Worm (Caenorhabditis elegans) whole organism, mixed stage, embryonic: ENCODE measurements around the gene T28A11.4.

Experiments used
- M03D4.4 ChIP-seq: sonication (generic microtip); optimal IDR thresholded peaks from 2 replicates; lab custom pipeline; 2017; ENCODE audit warnings: mild to moderate bottlenecking, missing genetic modification characterization, missing compliant biosample characterization
- blmp-1 ChIP-seq: fragments of 150-350 bp; optimal IDR thresholded peaks from 2 replicates; lab custom pipeline; 2014; ENCODE audit warnings: missing biosample characterization, missing genetic modification characterization
- ceh-43 ChIP-seq: fragments of 200-800 bp; sonication (Bioruptor generic); optimal IDR thresholded peaks from 2 replicates; lab custom pipeline; 2018; ENCODE audit warnings: mild to moderate bottlenecking, missing genetic modification characterization, moderate library complexity, missing compliant biosample characterization
- ceh-83 ChIP-seq: fragments of 200-800 bp; sonication (Bioruptor generic); optimal IDR thresholded peaks from 2 replicates; lab custom pipeline; 2018; ENCODE audit warnings: mild to moderate bottlenecking, missing genetic modification characterization, missing compliant biosample characterization
- ces-1 ChIP-seq: fragments of 150-350 bp; optimal IDR thresholded peaks from 2 replicates; lab custom pipeline; 2014; ENCODE audit warnings: missing biosample characterization, missing genetic modification reagents, missing genetic modification characterization
- cnd-1 ChIP-seq: fragments of 200-800 bp; sonication (Bioruptor generic); optimal IDR thresholded peaks from 2 replicates; lab custom pipeline; 2018; ENCODE audit warnings: mild to moderate bottlenecking, missing genetic modification characterization, missing compliant biosample characterization
- drap-1 ChIP-seq: fragments of 200-800 bp; sonication (Bioruptor generic); optimal IDR thresholded peaks from 3 replicates; lab custom pipeline; 2018; ENCODE audit warnings: mild to moderate bottlenecking, missing genetic modification characterization, missing compliant biosample characterization
- elt-3 ChIP-seq: fragments of 150-350 bp; optimal IDR thresholded peaks from 2 replicates; lab custom pipeline; 2014; ENCODE audit warnings: missing biosample characterization, missing genetic modification characterization
- flh-1 ChIP-seq: fragments of 200-800 bp; sonication (Bioruptor generic); optimal IDR thresholded peaks from 2 replicates; lab custom pipeline; 2018; ENCODE audit warnings: mild to moderate bottlenecking, missing genetic modification characterization, moderate library complexity, missing compliant biosample characterization
- ham-2 ChIP-seq: fragments of 200-800 bp; sonication (Bioruptor generic); optimal IDR thresholded peaks from 2 replicates; lab custom pipeline; 2018; ENCODE audit warnings: mild to moderate bottlenecking, missing genetic modification characterization, missing compliant biosample characterization
- lin-13 ChIP-seq: fragments of 150-350 bp; optimal IDR thresholded peaks from 2 replicates; lab custom pipeline; 2014; ENCODE audit warnings: missing biosample characterization, missing genetic modification characterization
- lin-32 ChIP-seq: fragments of 200-800 bp; sonication (Bioruptor generic); optimal IDR thresholded peaks from 2 replicates; lab custom pipeline; 2018; ENCODE audit warnings: mild to moderate bottlenecking, missing genetic modification characterization, missing compliant biosample characterization
- lsy-2 ChIP-seq: fragments of 150-350 bp; optimal IDR thresholded peaks from 2 replicates; lab custom pipeline; 2014; ENCODE audit warnings: missing biosample characterization, missing genetic modification characterization
- mab-5 ChIP-seq: fragments of 150-350 bp; optimal IDR thresholded peaks from 2 replicates; lab custom pipeline; 2014; ENCODE audit warnings: missing biosample characterization, missing genetic modification characterization
- mep-1 ChIP-seq: fragments of 150-350 bp; optimal IDR thresholded peaks from 2 replicates; lab custom pipeline; 2017; ENCODE audit warnings: missing biosample characterization, missing genetic modification reagents, missing genetic modification characterization, inconsistent platforms
- mls-2 ChIP-seq: sonication (generic microtip); optimal IDR thresholded peaks from 2 replicates; lab custom pipeline; 2016; ENCODE audit warnings: mild to moderate bottlenecking, missing genetic modification characterization, moderate library complexity, missing compliant biosample characterization
- nhr-12 ChIP-seq: fragments of 150-350 bp; optimal IDR thresholded peaks from 2 replicates; lab custom pipeline; 2014; ENCODE audit warnings: missing biosample characterization, missing genetic modification characterization
- nhr-2 ChIP-seq: fragments of 150-350 bp; optimal IDR thresholded peaks from 2 replicates; lab custom pipeline; 2014; ENCODE audit warnings: missing biosample characterization, missing genetic modification characterization
- nhr-237 ChIP-seq: fragments of 150-350 bp; optimal IDR thresholded peaks from 2 replicates; lab custom pipeline; 2014; ENCODE audit warnings: missing biosample characterization, missing genetic modification characterization
- nhr-28 ChIP-seq: fragments of 150-350 bp; optimal IDR thresholded peaks from 2 replicates; lab custom pipeline; 2014; ENCODE audit warnings: missing biosample characterization, missing genetic modification characterization
- nhr-76 ChIP-seq: sonication (generic microtip); optimal IDR thresholded peaks from 2 replicates; lab custom pipeline; 2017; ENCODE audit warnings: missing biosample characterization, missing genetic modification characterization
- pha-4 ChIP-seq: fragments of 150-350 bp; optimal IDR thresholded peaks from 2 replicates; lab custom pipeline; 2018; ENCODE audit warnings: missing biosample characterization, missing genetic modification reagents, missing genetic modification characterization
- sem-2 ChIP-seq: fragments of 200-800 bp; sonication (Bioruptor generic); optimal IDR thresholded peaks from 2 replicates; lab custom pipeline; 2018; ENCODE audit warnings: mild to moderate bottlenecking, missing genetic modification characterization, missing compliant biosample characterization
- snpc-4 ChIP-seq: fragments of 150-350 bp; optimal IDR thresholded peaks from 2 replicates; lab custom pipeline; 2014; ENCODE audit warnings: missing biosample characterization, missing genetic modification characterization
- sptf-1 ChIP-seq: sonication (generic microtip); optimal IDR thresholded peaks from 2 replicates; lab custom pipeline; 2017; ENCODE audit warnings: mild to moderate bottlenecking, missing genetic modification characterization, moderate library complexity, missing compliant biosample characterization
- tbx-8 ChIP-seq: fragments of 200-800 bp; sonication (Bioruptor generic); optimal IDR thresholded peaks from 2 replicates; lab custom pipeline; 2018; ENCODE audit warnings: mild to moderate bottlenecking, missing genetic modification characterization, moderate library complexity, missing compliant biosample characterization
- unc-120 ChIP-seq: sonication (generic microtip); optimal IDR thresholded peaks from 2 replicates; lab custom pipeline; 2017; ENCODE audit warnings: missing genetic modification characterization, missing compliant biosample characterization; ENCODE audit not compliant: poor library complexity, severe bottlenecking
- zip-8 ChIP-seq: fragments of 150-350 bp; optimal IDR thresholded peaks from 2 replicates; lab custom pipeline; 2014; ENCODE audit warnings: missing biosample characterization, missing genetic modification characterization
- ztf-11 ChIP-seq: fragments of 150-350 bp; optimal IDR thresholded peaks from 2 replicates; lab custom pipeline; 2014; ENCODE audit warnings: missing biosample characterization, missing genetic modification characterization

Gene T28A11.4

ce11 chrV:3273577-3274100 is at the start of gene T28A11.4:
TSS of gene T28A11.4 (plus strand) at chrV:3274050.
- TF ChIP-seq mep-1 (tag; lab: Kevin White, UChicago) (no peak), unc-120 (tag; lab: Kevin White, UChicago) (no peak), tbx-8 (GFP tag; lab: Kevin White, UChicago) (no peak), drap-1 (no peak), sem-2 (GFP tag; lab: Kevin White, UChicago) (no peak), ztf-11 (no peak), mls-2 (tag; lab: Kevin White, UChicago) (no peak), sptf-1 (tag; lab: Kevin White, UChicago) (no peak), flh-1 (no peak), nhr-76 (tag; lab: Kevin White, UChicago) (no peak), ham-2 (GFP tag; lab: Kevin White, UChicago) (no peak), nhr-12 (tag; lab: Kevin White, UChicago) (no peak), ces-1 (GFP tag; lab: Kevin White, UChicago) (no peak), snpc-4 (tag; lab: Kevin White, UChicago) (no peak), mab-5 (tag; lab: Kevin White, UChicago) (no peak), pha-4 (tag; lab: Kevin White, UChicago) (no peak), M03D4.4 (tag; lab: Kevin White, UChicago) (no peak)
- TF ChIP-seq, all 35 proteins: peak for 0

DNA sequence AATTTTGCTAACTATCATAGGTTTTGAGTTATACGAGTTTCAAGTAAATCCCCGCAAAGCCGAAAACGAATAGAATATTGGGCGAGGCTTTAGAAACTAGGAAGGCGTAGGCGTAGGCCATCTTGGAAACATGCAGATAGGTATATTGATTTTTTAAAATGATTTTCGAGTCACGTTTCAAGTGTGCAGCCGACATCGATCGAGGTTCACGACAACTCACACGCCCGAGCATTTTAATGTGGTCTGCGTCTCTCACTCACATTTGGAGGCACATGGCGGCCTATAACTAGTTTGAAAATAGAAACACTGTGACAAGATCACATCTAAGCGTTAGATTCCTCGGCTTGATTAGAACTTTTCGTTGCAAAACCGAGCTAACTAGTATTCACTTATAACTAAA is 46.5 kb upstream of the T28A11.4 start, which contains the start of gene K08D9.2:
Gene K08D9.2, plus strand, starts transcription at position 301 of the 400 bp plus-strand sequence.
- TF ChIP-seq blmp-1 (tag; lab: Kevin White, UChicago): no peak
- TF ChIP-seq nhr-12 (tag; lab: Kevin White, UChicago): no peak
- TF ChIP-seq cnd-1 (tag; lab: Kevin White, UChicago): no peak
- TF ChIP-seq ceh-43 (GFP tag; lab: Kevin White, UChicago): no peak
- TF ChIP-seq lsy-2 (tag; lab: Kevin White, UChicago): no peak
- no peak for TF ChIP-seq nhr-28 (tag; lab: Kevin White, UChicago)
- TF ChIP-seq sem-2 (GFP tag; lab: Kevin White, UChicago): no peak
- no peak for TF ChIP-seq ztf-11
- no peak for TF ChIP-seq flh-1
- no peak for TF ChIP-seq sptf-1 (tag; lab: Kevin White, UChicago)
- no peak for TF ChIP-seq lin-13 (tag; lab: Kevin White, UChicago)
- TF ChIP-seq snpc-4 (tag; lab: Kevin White, UChicago): no peak
- no peak for TF ChIP-seq tbx-8 (GFP tag; lab: Kevin White, UChicago)
- TF ChIP-seq, all 35 proteins: peak for 0

- no peak for TF ChIP-seq ces-1 (GFP tag; lab: Kevin White, UChicago)
- no peak for TF ChIP-seq elt-3
- no peak for TF ChIP-seq mep-1 (tag; lab: Kevin White, UChicago)
- TF ChIP-seq nhr-237 (tag; lab: Kevin White, UChicago): no peak
- TF ChIP-seq snpc-4 (tag; lab: Kevin White, UChicago): no peak
- TF ChIP-seq tbx-8 (GFP tag; lab: Kevin White, UChicago): no peak
- no peak for TF ChIP-seq lin-32
Measured at ce11 chrV:3230150-3230549, 43.7 kb upstream of the T28A11.4 start.

DNA sequence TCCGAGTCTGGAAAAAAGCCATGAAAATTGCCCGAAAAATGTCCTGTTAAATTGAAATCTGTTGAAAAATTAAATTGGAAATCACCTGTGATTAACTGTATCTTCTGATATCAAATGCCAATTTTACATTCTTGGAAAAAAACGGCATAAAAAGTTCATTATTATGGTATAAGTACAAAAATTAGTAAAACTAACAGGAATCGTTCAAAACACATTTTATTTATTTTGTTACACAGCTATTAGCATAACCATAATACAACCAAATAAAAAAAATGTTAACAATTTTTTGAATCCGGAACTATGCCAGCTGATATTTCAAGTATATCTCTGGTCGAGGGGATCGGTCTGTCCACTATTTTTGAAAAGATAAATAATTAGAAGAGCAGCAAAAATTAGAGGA is 43.3 kb upstream of the T28A11.4 start, which contains the start of gene K08D9.10:
Gene K08D9.10, plus strand, starts transcription at position 301 of the 400 bp plus-strand sequence.
- no peak for TF ChIP-seq zip-8 (tag; lab: Kevin White, UChicago)
- no peak for TF ChIP-seq ces-1 (GFP tag; lab: Kevin White, UChicago)
- TF ChIP-seq nhr-2: no peak
- no peak for TF ChIP-seq pha-4 (tag; lab: Kevin White, UChicago)
- no peak for TF ChIP-seq blmp-1 (tag; lab: Kevin White, UChicago)
- no peak for TF ChIP-seq snpc-4 (tag; lab: Kevin White, UChicago)
- no peak for TF ChIP-seq elt-3
- no peak for TF ChIP-seq mep-1 (tag; lab: Kevin White, UChicago)
- no peak for TF ChIP-seq flh-1
- no peak for TF ChIP-seq unc-120 (tag; lab: Kevin White, UChicago)
- TF ChIP-seq mab-5 (tag; lab: Kevin White, UChicago): no peak
- TF ChIP-seq drap-1: no peak
- TF ChIP-seq tbx-8 (GFP tag; lab: Kevin White, UChicago): no peak
- TF ChIP-seq ceh-83: no peak

- no peak for TF ChIP-seq M03D4.4 (tag; lab: Kevin White, UChicago)
Measured at ce11 chrV:3234887-3235286, 39.0 kb upstream of the T28A11.4 start, which contains the start of gene K08D9.6. TSS of gene K08D9.6 (minus strand) at chrV:3234987.
